Fruit fly (Drosophila melanogaster) whole organism, embryonic: Measurements from ENCODE around the gene CG10710.

ENCODE experiments used
- Aef1 ChIP-seq: fragments of 200-800 bp; sonication (Bioruptor generic); IDR thresholded peaks from 3 replicates; pipeline ENCODE4 v1.3.6; 2022; ENCODE audit warnings: missing biosample characterization, missing genetic modification characterization
- BtbVII ChIP-seq: fragments of 200-800 bp; sonication (Bioruptor generic); optimal IDR thresholded peaks from 3 replicates; lab custom pipeline; 2017; ENCODE audit warnings: missing biosample characterization, mild to moderate bottlenecking, missing genetic modification characterization
- C15 ChIP-seq: fragments of 200-800 bp; sonication (Bioruptor generic); IDR thresholded peaks from 3 replicates; pipeline ENCODE4 v1.3.6; 2022; ENCODE audit warnings: missing biosample characterization, missing genetic modification characterization
- CG10366 ChIP-seq: fragments of 200-800 bp; sonication (Bioruptor generic); IDR thresholded peaks from 2 replicates; pipeline ENCODE4 v1.3.6; 2022; ENCODE audit warnings: missing biosample characterization, missing genetic modification characterization
- CG11723 ChIP-seq: fragments of 200-800 bp; sonication (Bioruptor generic); optimal IDR thresholded peaks from 2 replicates; lab custom pipeline; 2017; ENCODE audit warnings: missing biosample characterization, mild to moderate bottlenecking, missing genetic modification characterization
- CG15514 ChIP-seq: fragments of 200-800 bp; sonication (Bioruptor generic); optimal IDR thresholded peaks from 3 replicates; lab custom pipeline; 2017; ENCODE audit warnings: missing biosample characterization, missing genetic modification characterization, mild to moderate bottlenecking, moderate library complexity, missing genetic modification reagents
- CG1603 ChIP-seq: fragments of 200-800 bp; sonication (Bioruptor generic); optimal IDR thresholded peaks from 2 replicates; lab custom pipeline; 2019; ENCODE audit warnings: missing biosample characterization, mild to moderate bottlenecking, missing genetic modification characterization, moderate library complexity
- CG16779 ChIP-seq: fragments of 200-800 bp; sonication (Bioruptor generic); IDR thresholded peaks from 2 replicates; pipeline ENCODE4 v1.3.6; 2022; ENCODE audit warnings: missing biosample characterization, missing genetic modification characterization
- CG16815 ChIP-seq: fragments of 200-800 bp; sonication (Bioruptor generic); optimal IDR thresholded peaks from 3 replicates; lab custom pipeline; 2017; ENCODE audit warnings: missing biosample characterization, mild to moderate bottlenecking, missing genetic modification characterization
- CG17328 ChIP-seq: fragments of 200-800 bp; sonication (Bioruptor generic); IDR thresholded peaks from 2 replicates; pipeline ENCODE4 v1.3.6; 2022; ENCODE audit warnings: missing biosample characterization, missing genetic modification characterization
- CG17568 ChIP-seq: fragments of 200-800 bp; sonication (Bioruptor generic); optimal IDR thresholded peaks from 2 replicates; lab custom pipeline; 2018; ENCODE audit warnings: missing biosample characterization, mild to moderate bottlenecking, missing genetic modification characterization, moderate library complexity
- CG18619 ChIP-seq: fragments of 200-800 bp; sonication (Bioruptor generic); optimal IDR thresholded peaks from 3 replicates; lab custom pipeline; 2017; ENCODE audit warnings: missing biosample characterization, mild to moderate bottlenecking, missing genetic modification characterization
- CG30020 ChIP-seq: fragments of 200-800 bp; optimal IDR thresholded peaks from 2 replicates; lab custom pipeline; 2019; ENCODE audit warnings: missing biosample characterization, mild to moderate bottlenecking, missing genetic modification characterization, moderate library complexity
- CG32767 ChIP-seq: fragments of 200-800 bp; sonication (Bioruptor generic); IDR thresholded peaks from 2 replicates; pipeline ENCODE4 v1.3.6; 2022; ENCODE audit warnings: missing biosample characterization, missing genetic modification characterization
- CG3407 ChIP-seq: fragments of 200-800 bp; sonication (Bioruptor generic); optimal IDR thresholded peaks from 2 replicates; lab custom pipeline; 2018; ENCODE audit warnings: missing biosample characterization, mild to moderate bottlenecking, missing genetic modification characterization
- CG9797 ChIP-seq: fragments of 200-800 bp; sonication (Bioruptor generic); optimal IDR thresholded peaks from 3 replicates; lab custom pipeline; 2018; ENCODE audit warnings: missing biosample characterization, mild to moderate bottlenecking, missing genetic modification characterization
- CHES-1-like ChIP-seq: fragments of 200-800 bp; sonication (Bioruptor generic); optimal IDR thresholded peaks from 2 replicates; lab custom pipeline; 2016; ENCODE audit warnings: missing biosample characterization, missing genetic modification characterization
- Dbx ChIP-seq: fragments of 200-800 bp; sonication (Bioruptor generic); IDR thresholded peaks from 3 replicates; pipeline ENCODE4 v1.3.6; 2022; ENCODE audit warnings: missing biosample characterization, missing genetic modification characterization
- Dek ChIP-seq: fragments of 200-800 bp; sonication (Bioruptor generic); optimal IDR thresholded peaks from 3 replicates; lab custom pipeline; 2019; ENCODE audit warnings: missing biosample characterization, mild to moderate bottlenecking, missing genetic modification characterization, moderate library complexity
- Drgx ChIP-seq: fragments of 200-800 bp; sonication (Bioruptor generic); IDR thresholded peaks from 2 replicates; pipeline ENCODE4 v1.3.6; 2022; ENCODE audit warnings: missing biosample characterization, missing genetic modification characterization
- H2.0 ChIP-seq: fragments of 200-800 bp; sonication (Bioruptor generic); IDR thresholded peaks from 2 replicates; pipeline ENCODE4 v1.3.6; 2022; ENCODE audit warnings: missing biosample characterization, missing genetic modification characterization
- HLH3B ChIP-seq: fragments of 200-800 bp; sonication (Bioruptor generic); IDR thresholded peaks from 2 replicates; pipeline ENCODE4 v1.3.6; 2022; ENCODE audit warnings: missing biosample characterization, missing genetic modification characterization
- Hr3 ChIP-seq: fragments of 200-800 bp; sonication (Bioruptor generic); optimal IDR thresholded peaks from 3 replicates; lab custom pipeline; 2016; ENCODE audit warnings: missing biosample characterization, missing genetic modification characterization
- NC2α ChIP-seq: fragments of 200-800 bp; sonication (Bioruptor generic); optimal IDR thresholded peaks from 2 replicates; lab custom pipeline; 2016; ENCODE audit warnings: missing biosample characterization, missing genetic modification characterization
- Neu2 ChIP-seq: fragments of 200-800 bp; sonication (Bioruptor generic); optimal IDR thresholded peaks from 3 replicates; lab custom pipeline; 2016; ENCODE audit warnings: missing biosample characterization, missing genetic modification characterization, borderline replicate concordance
- Nf-YC ChIP-seq: fragments of 200-800 bp; optimal IDR thresholded peaks from 3 replicates; lab custom pipeline; 2019; ENCODE audit warnings: missing biosample characterization, mild to moderate bottlenecking, missing genetic modification characterization, moderate library complexity
- Optix ChIP-seq: fragments of 200-800 bp; sonication (Bioruptor generic); IDR thresholded peaks from 3 replicates; pipeline ENCODE4 v1.3.6; 2022; ENCODE audit warnings: missing biosample characterization, missing genetic modification characterization
- Poxn ChIP-seq: fragments of 200-800 bp; sonication (Bioruptor generic); IDR thresholded peaks from 2 replicates; pipeline ENCODE4 v1.3.6; 2022; ENCODE audit warnings: missing biosample characterization, missing genetic modification characterization
- Rx ChIP-seq: fragments of 200-800 bp; sonication (Bioruptor generic); IDR thresholded peaks from 2 replicates; pipeline ENCODE4 v1.3.6; 2022; ENCODE audit warnings: missing biosample characterization, missing genetic modification characterization
- bsh ChIP-seq, 2 experiments: fragments of 200-800 bp; sonication (Bioruptor generic); optimal IDR thresholded peaks; 2 replicates each; lab custom pipeline; 2017 to 2018; ENCODE audit warnings: mild to moderate bottlenecking in 2 of 2, missing biosample characterization in 2 of 2, missing genetic modification characterization in 2 of 2, moderate library complexity in 1 of 2
- crc ChIP-seq: fragments of 200-800 bp; sonication (Bioruptor generic); optimal IDR thresholded peaks from 2 replicates; lab custom pipeline; 2016; ENCODE audit warnings: missing biosample characterization, missing genetic modification characterization
- dysf ChIP-seq: fragments of 200-800 bp; sonication (Bioruptor generic); IDR thresholded peaks from 3 replicates; pipeline ENCODE4 v1.3.6; 2022; ENCODE audit warnings: missing biosample characterization, missing genetic modification characterization
- grn ChIP-seq: fragments of 200-800 bp; sonication (Bioruptor generic); optimal IDR thresholded peaks from 3 replicates; lab custom pipeline; 2017; ENCODE audit warnings: missing biosample characterization, missing genetic modification characterization
- lbe ChIP-seq: fragments of 200-800 bp; sonication (Bioruptor generic); optimal IDR thresholded peaks from 2 replicates; lab custom pipeline; 2016; ENCODE audit warnings: missing biosample characterization, mild to moderate bottlenecking, missing genetic modification characterization
- nom ChIP-seq: fragments of 200-800 bp; sonication (Bioruptor generic); optimal IDR thresholded peaks from 2 replicates; lab custom pipeline; 2017; ENCODE audit warnings: missing biosample characterization, missing genetic modification characterization, mild to moderate bottlenecking, moderate library complexity, missing genetic modification reagents
- pho ChIP-seq: fragments of 200-800 bp; sonication (Bioruptor generic); optimal IDR thresholded peaks from 2 replicates; lab custom pipeline; 2016; ENCODE audit warnings: missing biosample characterization, missing genetic modification characterization
- schlank ChIP-seq: fragments of 200-800 bp; sonication (Bioruptor generic); optimal IDR thresholded peaks from 2 replicates; lab custom pipeline; 2018; ENCODE audit warnings: missing biosample characterization, mild to moderate bottlenecking, missing genetic modification characterization
- scrt ChIP-seq: fragments of 200-800 bp; sonication (Bioruptor generic); optimal IDR thresholded peaks from 2 replicates; lab custom pipeline; 2018; ENCODE audit warnings: missing biosample characterization, mild to moderate bottlenecking, missing genetic modification characterization, moderate library complexity
- shn ChIP-seq: fragments of 200-800 bp; sonication (Bioruptor generic); optimal IDR thresholded peaks from 3 replicates; lab custom pipeline; 2016; ENCODE audit warnings: missing biosample characterization, missing genetic modification characterization
- sisA ChIP-seq: fragments of 200-800 bp; sonication (Bioruptor generic); IDR thresholded peaks from 2 replicates; pipeline ENCODE4 v1.3.6; 2022; ENCODE audit warnings: missing biosample characterization, missing genetic modification characterization
- stwl ChIP-seq: fragments of 200-800 bp; sonication (Bioruptor generic); optimal IDR thresholded peaks from 3 replicates; lab custom pipeline; 2018; ENCODE audit warnings: missing biosample characterization, mild to moderate bottlenecking, missing genetic modification characterization, moderate library complexity
- tna ChIP-seq: fragments of 200-800 bp; sonication (Bioruptor generic); IDR thresholded peaks from 2 replicates; pipeline ENCODE4 v1.3.6; 2022; ENCODE audit warnings: missing biosample characterization, missing genetic modification characterization; ENCODE audit not compliant: partially characterized antibody
- ttk ChIP-seq: fragments of 200-800 bp; sonication (Bioruptor generic); IDR thresholded peaks from 2 replicates; pipeline ENCODE4 v2.1.2; 2022; ENCODE audit warnings: missing biosample characterization, missing genetic modification characterization
- tx ChIP-seq: fragments of 200-800 bp; sonication (Bioruptor generic); optimal IDR thresholded peaks from 2 replicates; lab custom pipeline; 2016; ENCODE audit warnings: missing biosample characterization, missing genetic modification characterization
- wdn ChIP-seq: fragments of 200-800 bp; sonication (Bioruptor generic); IDR thresholded peaks from 2 replicates; pipeline ENCODE4 v1.3.6; 2022; ENCODE audit warnings: missing biosample characterization, missing genetic modification characterization
- yki ChIP-seq: fragments of >200 bp; optimal IDR thresholded peaks from 3 replicates; lab custom pipeline; 2018
- zen ChIP-seq: fragments of 200-800 bp; sonication (Bioruptor generic); optimal IDR thresholded peaks from 3 replicates; lab custom pipeline; 2018; ENCODE audit warnings: missing biosample characterization, mild to moderate bottlenecking, missing genetic modification characterization, moderate library complexity
- zf30C ChIP-seq: fragments of 200-800 bp; sonication (Bioruptor generic); optimal IDR thresholded peaks from 3 replicates; lab custom pipeline; 2018; ENCODE audit warnings: missing biosample characterization, mild to moderate bottlenecking, missing genetic modification characterization
- zfh2 ChIP-seq: fragments of 200-800 bp; sonication (Bioruptor generic); optimal IDR thresholded peaks from 2 replicates; lab custom pipeline; 2016; ENCODE audit warnings: missing biosample characterization, missing genetic modification characterization

The CG10710 gene

DNA sequence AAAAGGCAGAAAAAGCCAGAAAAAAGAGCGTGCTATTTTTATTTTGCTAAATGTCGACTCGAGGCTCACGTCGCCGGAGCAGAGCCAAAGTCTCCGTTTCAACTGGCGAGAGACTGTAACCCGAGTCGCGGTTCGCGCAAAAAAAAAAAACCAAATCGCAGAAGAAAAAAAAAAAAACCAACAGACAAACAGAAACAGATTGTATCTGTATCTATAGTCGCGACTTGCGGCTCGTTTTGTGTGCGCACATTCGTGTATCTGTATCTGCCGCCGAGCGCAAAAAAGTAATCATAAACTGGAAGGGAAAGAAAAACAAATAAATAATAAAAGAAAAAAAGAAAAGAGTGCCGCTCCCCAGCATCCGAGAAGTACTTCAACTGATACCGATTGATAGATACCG lies 24.3 kb downstream of the CG10710 start:
- peak; percentile 89 for TF ChIP-seq Drgx (GFP tag; lab: Robert Waterston, UW)
- TF ChIP-seq grn (GFP tag; lab: Kevin White, UChicago) = peak; percentile 49
- no peak for TF ChIP-seq CG16779 (GFP tag; lab: Robert Waterston, UW)
- TF ChIP-seq bsh (GFP tag; optimal IDR thresholded peaks at IDR 0.05; lab: Kevin White, UChicago) = peak in 1 of 2 experiments; percentile 94
- peak; percentile 96 for TF ChIP-seq nom
- TF ChIP-seq lbe (GFP tag; lab: Kevin White, UChicago) = peak; percentile 16

DNA sequence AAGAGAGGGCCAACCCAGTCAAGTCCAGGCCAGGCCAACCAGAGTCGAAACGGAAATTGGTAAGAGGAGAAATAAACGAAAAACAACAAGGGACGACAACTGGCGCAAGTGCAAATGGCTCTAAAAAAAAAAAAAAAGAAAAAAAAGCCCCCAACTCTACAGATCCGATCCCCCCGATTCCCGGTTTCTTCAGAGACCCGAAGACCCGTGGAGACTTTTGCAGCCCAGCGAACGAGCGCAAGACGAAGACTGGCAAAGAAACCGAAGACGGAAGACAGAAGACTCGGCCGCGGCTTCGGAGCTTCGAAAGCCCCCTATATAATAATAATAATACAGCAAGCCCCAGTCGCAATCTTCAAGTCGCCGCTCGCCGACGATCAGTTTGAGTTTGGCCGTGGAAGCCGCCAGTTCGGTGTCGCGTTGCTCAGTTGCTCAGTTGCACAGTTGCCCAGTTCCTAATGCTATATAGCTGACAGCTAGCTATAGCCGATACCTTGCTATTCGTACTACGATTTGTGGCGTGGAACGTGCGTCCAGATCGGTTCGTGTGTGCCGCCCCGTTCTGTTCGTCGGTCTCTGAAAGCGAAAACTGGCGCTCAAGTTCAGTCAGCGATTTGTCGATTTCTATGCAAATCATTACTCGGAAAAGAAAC lies 24.9 kb downstream of the CG10710 start:
- no peak for TF ChIP-seq CG32767
- TF ChIP-seq CG3407 (GFP tag; lab: Kevin White, UChicago) = no peak
- TF ChIP-seq Neu2 = no peak
- TF ChIP-seq schlank (tag; lab: Kevin White, UChicago) = no peak
- no peak for TF ChIP-seq CG9797 (GFP tag; lab: Kevin White, UChicago)
- no peak for TF ChIP-seq CG18619
- TF ChIP-seq CG17568 = no peak
- TF ChIP-seq pho (GFP tag; lab: Kevin White, UChicago) = no peak
- TF ChIP-seq grn (GFP tag; lab: Kevin White, UChicago) = no peak
- TF ChIP-seq Hr3 (GFP tag; lab: Kevin White, UChicago) = no peak
- peak; percentile 20; the same call in 1 of the 2 replicates for TF ChIP-seq CG17328
- TF ChIP-seq CG30020 (tag; lab: Kevin White, UChicago) = no peak
- TF ChIP-seq Optix (GFP tag; lab: Robert Waterston, UW) = no peak
- no peak for TF ChIP-seq sisA
- TF ChIP-seq CHES-1-like (GFP tag; lab: Kevin White, UChicago) = no peak
- peak; percentile 19; the same call in 1 of the 3 replicates for TF ChIP-seq Aef1
- TF ChIP-seq bsh (GFP tag; optimal IDR thresholded peaks at IDR 0.05; lab: Kevin White, UChicago) = peak in 1 of 2 experiments; percentile 46
- peak; percentile 4 for TF ChIP-seq CG1603
- TF ChIP-seq shn (GFP tag; lab: Kevin White, UChicago) = no peak
- TF ChIP-seq Nf-YC (tag; lab: Kevin White, UChicago) = no peak
- no peak for TF ChIP-seq HLH3B (GFP tag; lab: Robert Waterston, UW)
- TF ChIP-seq CG15514 (GFP tag; lab: Kevin White, UChicago) = no peak
- TF ChIP-seq CG16815 (GFP tag; lab: Kevin White, UChicago) = no peak
- no peak for TF ChIP-seq Dek
- TF ChIP-seq tx (GFP tag; lab: Kevin White, UChicago) = no peak
- TF ChIP-seq ttk (GFP tag; lab: Robert Waterston, UW) = no peak
- no peak for TF ChIP-seq zfh2 (GFP tag; lab: Kevin White, UChicago)
- TF ChIP-seq CG11723 (GFP tag; lab: Kevin White, UChicago) = no peak
- TF ChIP-seq Dbx (GFP tag; lab: Robert Waterston, UW) = no peak
- no peak for TF ChIP-seq CG10366 (GFP tag; lab: Robert Waterston, UW)
- no peak for TF ChIP-seq scrt
- no peak for TF ChIP-seq H2.0 (GFP tag; lab: Robert Waterston, UW)
- no peak for TF ChIP-seq crc
- peak; percentile 21 for TF ChIP-seq BtbVII (GFP tag; lab: Kevin White, UChicago)
- no peak for TF ChIP-seq yki (lab: Kevin White, UChicago)
- TF ChIP-seq C15 (GFP tag; lab: Robert Waterston, UW) = no peak
- no peak for TF ChIP-seq stwl (tag; lab: Kevin White, UChicago)
- no peak for TF ChIP-seq zf30C
- TF ChIP-seq wdn (GFP tag; lab: Robert Waterston, UW) = no peak
- TF ChIP-seq Rx (GFP tag; lab: Robert Waterston, UW) = no peak
- TF ChIP-seq zen (tag; lab: Kevin White, UChicago) = no peak
- no peak for TF ChIP-seq Poxn (GFP tag; lab: Robert Waterston, UW)
- TF ChIP-seq NC2α (GFP tag; lab: Kevin White, UChicago) = no peak
- TF ChIP-seq dysf (GFP tag; lab: Robert Waterston, UW) = 0 out of 3 replicates have a peak, but pooled peaks have one; percentile 20
- TF ChIP-seq tna = no peak
